Fruit fly (Drosophila melanogaster) whole organism, embryonic: ENCODE measurements around the gene CG34176.

Source experiments
- Ada2b ChIP-seq: fragments of 200-800 bp; sonication (Bioruptor generic); IDR thresholded peaks from 2 replicates; pipeline ENCODE4 v1.3.6; 2022; ENCODE audit warnings: missing biosample characterization, missing genetic modification characterization
- Atf-2 ChIP-seq: fragments of 200-800 bp; sonication (Bioruptor generic); optimal IDR thresholded peaks from 2 replicates; lab custom pipeline; 2016; ENCODE audit warnings: missing biosample characterization, missing genetic modification characterization
- CG12155 ChIP-seq: fragments of 200-800 bp; sonication (Bioruptor generic); optimal IDR thresholded peaks from 3 replicates; lab custom pipeline; 2016; ENCODE audit warnings: missing biosample characterization, missing genetic modification characterization
- CG14860 ChIP-seq: fragments of 200-800 bp; sonication (Bioruptor generic); IDR thresholded peaks from 3 replicates; pipeline ENCODE4 v1.3.6; 2022; ENCODE audit warnings: missing biosample characterization, missing genetic modification characterization; ENCODE audit not compliant: partially characterized antibody
- CG15514 ChIP-seq: fragments of 200-800 bp; sonication (Bioruptor generic); optimal IDR thresholded peaks from 3 replicates; lab custom pipeline; 2017; ENCODE audit warnings: missing biosample characterization, missing genetic modification characterization, mild to moderate bottlenecking, moderate library complexity, missing genetic modification reagents
- CG17328 ChIP-seq: fragments of 200-800 bp; sonication (Bioruptor generic); IDR thresholded peaks from 2 replicates; pipeline ENCODE4 v1.3.6; 2022; ENCODE audit warnings: missing biosample characterization, missing genetic modification characterization
- CG17912 ChIP-seq: fragments of 200-800 bp; sonication (Bioruptor generic); optimal IDR thresholded peaks from 2 replicates; lab custom pipeline; 2018; ENCODE audit warnings: missing biosample characterization, mild to moderate bottlenecking, missing genetic modification characterization
- CG18011 ChIP-seq: fragments of 200-800 bp; sonication (Bioruptor generic); optimal IDR thresholded peaks from 2 replicates; lab custom pipeline; 2017; ENCODE audit warnings: missing biosample characterization, missing genetic modification characterization, mild to moderate bottlenecking, moderate library complexity, missing genotype
- CG3065 ChIP-seq: fragments of 200-800 bp; sonication (Bioruptor generic); optimal IDR thresholded peaks from 2 replicates; lab custom pipeline; 2016; ENCODE audit warnings: missing biosample characterization, missing genetic modification characterization
- CG32772 ChIP-seq: fragments of 200-800 bp; sonication (Bioruptor generic); IDR thresholded peaks from 2 replicates; pipeline ENCODE4 v1.3.6; 2022; ENCODE audit warnings: missing biosample characterization, missing genetic modification characterization
- CG33213 ChIP-seq: fragments of 200-800 bp; sonication (Bioruptor generic); optimal IDR thresholded peaks from 3 replicates; lab custom pipeline; 2016; ENCODE audit warnings: missing biosample characterization, missing genetic modification characterization
- CG4282 ChIP-seq: fragments of 200-800 bp; sonication (Bioruptor generic); optimal IDR thresholded peaks from 2 replicates; lab custom pipeline; 2016; ENCODE audit warnings: missing biosample characterization, missing genetic modification characterization
- CG4360 ChIP-seq: fragments of 200-800 bp; sonication (Bioruptor generic); IDR thresholded peaks from 2 replicates; pipeline ENCODE4 v1.3.6; 2022; ENCODE audit warnings: missing biosample characterization, missing genetic modification characterization
- CG6175 ChIP-seq: fragments of 200-800 bp; sonication (Bioruptor generic); IDR thresholded peaks from 3 replicates; pipeline ENCODE4 v1.3.6; 2022; ENCODE audit warnings: missing biosample characterization, missing genetic modification characterization
- CG6854 ChIP-seq: fragments of 200-800 bp; sonication (Bioruptor generic); optimal IDR thresholded peaks from 3 replicates; lab custom pipeline; 2017; ENCODE audit warnings: missing biosample characterization, mild to moderate bottlenecking, missing genetic modification characterization
- CG7987 ChIP-seq: fragments of 200-800 bp; sonication (Bioruptor generic); optimal IDR thresholded peaks from 2 replicates; lab custom pipeline; 2018; ENCODE audit warnings: missing biosample characterization, mild to moderate bottlenecking, missing genetic modification characterization, moderate library complexity
- Chrac-16 ChIP-seq: fragments of 200-800 bp; sonication (Bioruptor generic); optimal IDR thresholded peaks from 3 replicates; lab custom pipeline; 2016; ENCODE audit warnings: missing biosample characterization, missing genetic modification characterization
- E2f1 ChIP-seq: fragments of 200-800 bp; sonication (Bioruptor generic); IDR thresholded peaks from 2 replicates; pipeline ENCODE4 v1.3.6; 2022; ENCODE audit warnings: missing biosample characterization, missing genetic modification characterization
- Gug ChIP-seq: fragments of 200-800 bp; sonication (Bioruptor generic); IDR thresholded peaks from 4 replicates; pipeline ENCODE4 v1.3.6; 2022; ENCODE audit warnings: missing biosample characterization, missing genetic modification characterization
- Hey ChIP-seq: fragments of 200-800 bp; sonication (Bioruptor generic); optimal IDR thresholded peaks from 3 replicates; lab custom pipeline; 2018; ENCODE audit warnings: missing biosample characterization, mild to moderate bottlenecking, missing genetic modification characterization
- Hmr ChIP-seq: fragments of 200-800 bp; sonication (Bioruptor generic); optimal IDR thresholded peaks from 3 replicates; lab custom pipeline; 2017; ENCODE audit warnings: mild to moderate bottlenecking, missing biosample characterization, missing genetic modification reagents, missing genetic modification characterization
- Jarid2 ChIP-seq: fragments of 200-800 bp; sonication (Bioruptor generic); optimal IDR thresholded peaks from 3 replicates; lab custom pipeline; 2017; ENCODE audit warnings: mild to moderate bottlenecking, missing biosample characterization, missing genetic modification reagents, missing genetic modification characterization
- Poxn ChIP-seq: fragments of 200-800 bp; sonication (Bioruptor generic); IDR thresholded peaks from 2 replicates; pipeline ENCODE4 v1.3.6; 2022; ENCODE audit warnings: missing biosample characterization, missing genetic modification characterization
- Scr ChIP-seq: fragments of 200-800 bp; sonication (Bioruptor generic); IDR thresholded peaks from 2 replicates; pipeline ENCODE4 v1.3.6; 2022; ENCODE audit warnings: missing biosample characterization, missing genetic modification characterization; ENCODE audit not compliant: partially characterized antibody
- Six4 ChIP-seq: fragments of 200-800 bp; sonication (Bioruptor generic); optimal IDR thresholded peaks from 2 replicates; lab custom pipeline; 2016; ENCODE audit warnings: missing biosample characterization, missing genetic modification characterization
- Tbp ChIP-seq: fragments of >200 bp; optimal IDR thresholded peaks from 2 replicates; lab custom pipeline; 2018; ENCODE audit warnings: missing biosample characterization, missing genetic modification characterization
- Trl ChIP-seq, 3 experiments: fragments of >200 bp in 2 of 3; fragments of 200-800 bp in 1 of 3; sonication (Bioruptor generic) in 1 of 3; optimal IDR thresholded peaks; 2 replicates in 1 of 3; 3 replicates in 2 of 3; lab custom pipeline; 2016 to 2017; ENCODE audit warnings: missing biosample characterization in 1 of 3, missing genetic modification characterization in 1 of 3
- Xrp1 ChIP-seq: fragments of 200-800 bp; sonication (Bioruptor generic); IDR thresholded peaks from 2 replicates; pipeline ENCODE4 v1.3.6; 2022; ENCODE audit warnings: missing biosample characterization, missing genetic modification characterization
- al ChIP-seq: fragments of 200-800 bp; sonication (Bioruptor generic); IDR thresholded peaks from 2 replicates; pipeline ENCODE4 v1.3.6; 2022; ENCODE audit warnings: missing biosample characterization, missing genetic modification characterization
- ash1 ChIP-seq: fragments of 200-800 bp; sonication (Bioruptor generic); optimal IDR thresholded peaks from 2 replicates; lab custom pipeline; 2018; ENCODE audit warnings: missing biosample characterization, mild to moderate bottlenecking, missing genetic modification characterization
- az2 ChIP-seq: fragments of 200-800 bp; sonication (Bioruptor generic); optimal IDR thresholded peaks from 3 replicates; lab custom pipeline; 2016; ENCODE audit warnings: missing biosample characterization, missing genetic modification characterization
- bsh ChIP-seq, 2 experiments: fragments of 200-800 bp; sonication (Bioruptor generic); optimal IDR thresholded peaks; 2 replicates each; lab custom pipeline; 2017 to 2018; ENCODE audit warnings: mild to moderate bottlenecking in 2 of 2, missing biosample characterization in 2 of 2, missing genetic modification characterization in 2 of 2, moderate library complexity in 1 of 2
- cas ChIP-seq: fragments of 200-800 bp; sonication (Bioruptor generic); IDR thresholded peaks from 2 replicates; pipeline ENCODE4 v1.3.6; 2022; ENCODE audit warnings: missing biosample characterization, missing genetic modification characterization
- crp ChIP-seq, 2 experiments: fragments of 200-800 bp; sonication (Bioruptor generic); optimal IDR thresholded peaks; 2 replicates in 1 of 2; 3 replicates in 1 of 2; lab custom pipeline; 2017; ENCODE audit warnings: missing biosample characterization in 2 of 2, missing genetic modification characterization in 2 of 2, mild to moderate bottlenecking in 1 of 2, moderate library complexity in 1 of 2
- dimm ChIP-seq: fragments of 200-800 bp; sonication (Bioruptor generic); IDR thresholded peaks from 2 replicates; pipeline ENCODE4 v1.3.6; 2022; ENCODE audit warnings: missing biosample characterization, missing genetic modification characterization
- ems ChIP-seq: fragments of 200-800 bp; sonication (Bioruptor generic); optimal IDR thresholded peaks from 3 replicates; lab custom pipeline; 2016; ENCODE audit warnings: missing biosample characterization, missing genetic modification characterization
- en ChIP-seq: fragments of 200-800 bp; sonication (Bioruptor generic); optimal IDR thresholded peaks from 2 replicates; lab custom pipeline; 2016; ENCODE audit warnings: missing biosample characterization, missing genetic modification characterization
- gcm2 ChIP-seq: fragments of 200-800 bp; sonication (Bioruptor generic); optimal IDR thresholded peaks from 2 replicates; lab custom pipeline; 2016; ENCODE audit warnings: missing biosample characterization, missing genetic modification characterization
- gem ChIP-seq: fragments of 200-800 bp; sonication (Bioruptor generic); optimal IDR thresholded peaks from 2 replicates; lab custom pipeline; 2019; ENCODE audit warnings: missing biosample characterization, mild to moderate bottlenecking, missing genetic modification characterization, moderate library complexity
- gro ChIP-seq: fragments of 200-800 bp; sonication (Bioruptor generic); optimal IDR thresholded peaks from 2 replicates; lab custom pipeline; 2016; ENCODE audit warnings: missing biosample characterization, missing genetic modification characterization
- kay ChIP-seq: fragments of 200-800 bp; sonication (Bioruptor generic); optimal IDR thresholded peaks from 2 replicates; lab custom pipeline; 2016; ENCODE audit warnings: missing biosample characterization, missing genetic modification characterization
- lbe ChIP-seq: fragments of 200-800 bp; sonication (Bioruptor generic); optimal IDR thresholded peaks from 2 replicates; lab custom pipeline; 2016; ENCODE audit warnings: missing biosample characterization, mild to moderate bottlenecking, missing genetic modification characterization
- lilli ChIP-seq: fragments of 200-800 bp; sonication (Bioruptor generic); optimal IDR thresholded peaks from 3 replicates; lab custom pipeline; 2016; ENCODE audit warnings: missing biosample characterization, missing genetic modification characterization
- luna ChIP-seq: fragments of 200-800 bp; sonication (Bioruptor generic); optimal IDR thresholded peaks from 2 replicates; lab custom pipeline; 2016; ENCODE audit warnings: missing biosample characterization, missing genetic modification characterization
- mirr ChIP-seq: fragments of 200-800 bp; sonication (Bioruptor generic); optimal IDR thresholded peaks from 3 replicates; lab custom pipeline; 2018; ENCODE audit warnings: missing biosample characterization, mild to moderate bottlenecking, missing genetic modification characterization
- nerfin-1 ChIP-seq: fragments of 200-800 bp; sonication (Bioruptor generic); optimal IDR thresholded peaks from 3 replicates; lab custom pipeline; 2019; ENCODE audit warnings: missing biosample characterization, mild to moderate bottlenecking, missing genetic modification characterization, moderate library complexity
- onecut ChIP-seq: fragments of 200-800 bp; sonication (Bioruptor generic); IDR thresholded peaks from 2 replicates; pipeline ENCODE4 v1.3.6; 2022; ENCODE audit warnings: missing biosample characterization, missing genetic modification characterization
- pros ChIP-seq: fragments of 200-800 bp; sonication (Bioruptor generic); optimal IDR thresholded peaks from 3 replicates; lab custom pipeline; 2019; ENCODE audit warnings: missing biosample characterization, mild to moderate bottlenecking, missing genetic modification characterization, moderate library complexity
- pum ChIP-seq: fragments of 200-800 bp; sonication (Bioruptor generic); optimal IDR thresholded peaks from 2 replicates; lab custom pipeline; 2016; ENCODE audit warnings: missing biosample characterization, missing genetic modification characterization
- wek ChIP-seq: fragments of 200-800 bp; sonication (Bioruptor generic); optimal IDR thresholded peaks from 3 replicates; lab custom pipeline; 2018; ENCODE audit warnings: missing biosample characterization, mild to moderate bottlenecking, missing genetic modification characterization, moderate library complexity

Gene CG34176

dm6 chr2L:4053421-4054091 is 49.7 kb downstream of the CG34176 start (continued):
- TF ChIP-seq onecut: peak; percentile 49; the same call in 1 of the 2 replicates
- TF ChIP-seq Ada2b (GFP tag; lab: Robert Waterston, UW): peak; percentile 64; the same call in 1 of the 2 replicates
- TF ChIP-seq ems (GFP tag; lab: Kevin White, UChicago): no peak
- no peak for TF ChIP-seq pum (GFP tag; lab: Kevin White, UChicago)
- TF ChIP-seq CG15514: no peak
- TF ChIP-seq crp (GFP tag; optimal IDR thresholded peaks at IDR 0.05; lab: Kevin White, UChicago): no peak
- no peak for TF ChIP-seq Atf-2
- TF ChIP-seq E2f1: peak; percentile 67
- TF ChIP-seq CG6854: no peak
- TF ChIP-seq Hmr (GFP tag; lab: Kevin White, UChicago): peak; percentile 67
- TF ChIP-seq lilli (GFP tag; lab: Kevin White, UChicago): peak; percentile 46
- no peak for TF ChIP-seq lbe (GFP tag; lab: Kevin White, UChicago)
- TF ChIP-seq CG3065 (GFP tag; lab: Kevin White, UChicago): peak; percentile 34
- TF ChIP-seq al (GFP tag; lab: Robert Waterston, UW): 0 out of 2 replicates have a peak, but pooled peaks have one; percentile 14
- no peak for TF ChIP-seq Scr (GFP tag; lab: Robert Waterston, UW)
- TF ChIP-seq luna: no peak
- TF ChIP-seq en: no peak
- TF ChIP-seq nerfin-1: peak; percentile 69
- TF ChIP-seq Six4 (GFP tag; lab: Kevin White, UChicago): peak; percentile 63
- TF ChIP-seq ash1 (GFP tag; lab: Kevin White, UChicago): no peak
- TF ChIP-seq gcm2 (GFP tag; lab: Kevin White, UChicago): peak; percentile 23
- TF ChIP-seq cas: no peak
- TF ChIP-seq Tbp: no peak
- no peak for TF ChIP-seq CG14860 (GFP tag; lab: Robert Waterston, UW)
- TF ChIP-seq Gug (GFP tag; lab: Robert Waterston, UW): no peak
- TF ChIP-seq az2: peak; percentile 73
- peak; percentile 63 for TF ChIP-seq CG32772 (GFP tag; lab: Robert Waterston, UW)
- peak; percentile 87 for TF ChIP-seq CG17328 (GFP tag; lab: Robert Waterston, UW)
- TF ChIP-seq wek (GFP tag; lab: Kevin White, UChicago): no peak
- TF ChIP-seq Chrac-16 (GFP tag; lab: Kevin White, UChicago): peak; percentile 70
- TF ChIP-seq CG12155: peak; percentile 50
- no peak for TF ChIP-seq CG7987 (GFP tag; lab: Kevin White, UChicago)
- TF ChIP-seq gro (GFP tag; lab: Kevin White, UChicago): no peak
- TF ChIP-seq pros: peak; percentile 42
- no peak for TF ChIP-seq CG17912 (GFP tag; lab: Kevin White, UChicago)
- TF ChIP-seq Jarid2: peak; percentile 29
- TF ChIP-seq CG4282 (GFP tag; lab: Kevin White, UChicago): no peak
- no peak for TF ChIP-seq Hey (tag; lab: Kevin White, UChicago)
- TF ChIP-seq dimm: peak; percentile 57
- no peak for TF ChIP-seq CG6175
- no peak for TF ChIP-seq Trl (optimal IDR thresholded peaks at IDR 0.05; lab: Kevin White, UChicago)
- no peak for TF ChIP-seq Trl (GFP tag; optimal IDR thresholded peaks at IDR 0.05; lab: Kevin White, UChicago)
- peak; percentile 92 for TF ChIP-seq Xrp1 (GFP tag; lab: Robert Waterston, UW)
- peak; percentile 10 for TF ChIP-seq CG18011 (GFP tag; lab: Kevin White, UChicago)
- peak; percentile 93 for TF ChIP-seq gem
- no peak for TF ChIP-seq CG4360 (GFP tag; lab: Robert Waterston, UW)
- peak; percentile 42 to 88 for TF ChIP-seq bsh (GFP tag; optimal IDR thresholded peaks at IDR 0.05; lab: Kevin White, UChicago)
- no peak for TF ChIP-seq mirr (GFP tag; lab: Kevin White, UChicago)
- TF ChIP-seq CG33213 (GFP tag; lab: Kevin White, UChicago): no peak
- TF ChIP-seq kay (GFP tag; lab: Kevin White, UChicago): peak; percentile 26
- no peak for TF ChIP-seq Poxn (GFP tag; lab: Robert Waterston, UW)
